Worm (Caenorhabditis elegans) whole organism, L2 larva: Measurements from ENCODE around the gene unc-115.

Experiments used
- R02D3.7 ChIP-seq: fragments of 150-350 bp; optimal IDR thresholded peaks from 2 replicates; lab custom pipeline; 2014; ENCODE audit warnings: missing biosample characterization, missing genetic modification characterization
- alr-1 ChIP-seq: fragments of 150-350 bp; optimal IDR thresholded peaks from 2 replicates; lab custom pipeline; 2014; ENCODE audit warnings: missing biosample characterization, missing genetic modification characterization
- aly-2 ChIP-seq: fragments of 150-350 bp; optimal IDR thresholded peaks from 2 replicates; lab custom pipeline; 2014; ENCODE audit warnings: missing biosample characterization, missing genetic modification characterization
- lin-39 ChIP-seq: fragments of 150-350 bp; optimal IDR thresholded peaks from 2 replicates; lab custom pipeline; 2014; ENCODE audit warnings: missing biosample characterization, missing genetic modification reagents, missing genetic modification characterization
- nhr-11 ChIP-seq: fragments of 150-350 bp; optimal IDR thresholded peaks from 2 replicates; lab custom pipeline; 2014; ENCODE audit warnings: missing biosample characterization, missing genetic modification characterization
- nhr-237 ChIP-seq: fragments of 150-350 bp; optimal IDR thresholded peaks from 2 replicates; lab custom pipeline; 2014; ENCODE audit warnings: missing biosample characterization, missing genetic modification characterization
- nhr-77 ChIP-seq: fragments of 150-350 bp; optimal IDR thresholded peaks from 2 replicates; lab custom pipeline; 2014; ENCODE audit warnings: missing biosample characterization, missing genetic modification characterization
- zag-1 ChIP-seq: fragments of 150-350 bp; optimal IDR thresholded peaks from 2 replicates; lab custom pipeline; 2014; ENCODE audit warnings: missing biosample characterization, missing genetic modification characterization
- ztf-11 ChIP-seq: sonication (generic microtip); optimal IDR thresholded peaks from 2 replicates; lab custom pipeline; 2017; ENCODE audit warnings: missing biosample characterization, missing genetic modification characterization
- ztf-4 ChIP-seq: fragments of 150-350 bp; optimal IDR thresholded peaks from 2 replicates; lab custom pipeline; 2014; ENCODE audit warnings: missing biosample characterization, missing genetic modification characterization

- no peak for TF ChIP-seq aly-2 (tag; lab: Kevin White, UChicago)
- no peak for TF ChIP-seq nhr-237 (tag; lab: Kevin White, UChicago)
- TF ChIP-seq nhr-11 (tag; lab: Kevin White, UChicago), result no peak
- no peak for TF ChIP-seq nhr-77 (tag; lab: Kevin White, UChicago)
- no peak for TF ChIP-seq lin-39 (tag; lab: Kevin White, UChicago)
- TF ChIP-seq ztf-4 (tag; lab: Kevin White, UChicago), result no peak
- no peak for TF ChIP-seq ztf-11 (tag; lab: Kevin White, UChicago)
- no peak for TF ChIP-seq zag-1
- TF ChIP-seq alr-1 (tag; lab: Kevin White, UChicago), result no peak
- no peak for TF ChIP-seq R02D3.7 (tag; lab: Kevin White, UChicago)
Measured at ce11 chrX:10162476-10162875, 15.8 kb downstream of the unc-115 start.
